Fruit fly (Drosophila melanogaster) whole organism, prepupa: ENCODE measurements around the gene CG44355.

Experiments used
- CG6163 ChIP-seq: fragments of 200-800 bp; sonication (Bioruptor generic); IDR thresholded peaks from 3 replicates; pipeline ENCODE4 v1.3.6; 2022; ENCODE audit warnings: missing biosample characterization, missing genetic modification characterization
- Sox102F ChIP-seq: fragments of 200-800 bp; sonication (Bioruptor generic); optimal IDR thresholded peaks from 2 replicates; lab custom pipeline; 2016; ENCODE audit warnings: missing biosample characterization, mild to moderate bottlenecking, missing genetic modification characterization
- net ChIP-seq: fragments of 200-800 bp; sonication (Bioruptor generic); optimal IDR thresholded peaks from 3 replicates; lab custom pipeline; 2016; ENCODE audit warnings: missing biosample characterization, missing genetic modification characterization

dm6 chr3L:12277054-12277879 lies 33.3 kb upstream of the CG44355 start, which contains the start of the genes Sms and INPP5E:
- TF ChIP-seq Sox102F (GFP tag; lab: Kevin White, UChicago) (no peak), CG6163 (GFP tag; lab: Robert Waterston, UW) (peak; percentile 37; the same call in 1 of the 3 replicates), net (GFP tag; lab: Kevin White, UChicago) (no peak)
